Fruit fly (Drosophila melanogaster): ENCODE measurements around the gene sd.

Gene sd

DNA sequence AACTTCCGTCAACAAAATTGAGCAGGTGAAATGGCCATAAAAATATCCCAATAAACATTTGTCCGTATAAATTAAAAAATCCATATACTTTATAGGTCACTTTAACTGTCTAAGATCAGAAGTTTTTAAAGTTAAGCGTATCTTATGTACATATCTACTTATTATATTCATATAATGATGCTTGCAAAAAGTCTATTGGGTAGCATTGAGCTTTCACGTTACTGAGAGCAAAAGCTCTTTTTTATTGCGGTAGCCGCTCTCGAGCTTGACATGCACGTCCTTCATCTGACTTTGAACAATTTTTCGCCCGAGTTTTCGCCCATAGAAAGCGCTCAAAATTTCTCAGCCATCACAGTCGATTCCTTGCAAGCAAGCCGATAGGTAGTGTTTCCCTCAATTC, 63.7 kb downstream of the sd start, which contains the start of gene Gapdh2 (continued):
- TF ChIP-seq stwl (tag; optimal IDR thresholded peaks at IDR 0.05) (no peak), CG32532 (GFP tag; IDR thresholded peaks at IDR 0.05) (peak; percentile 100), CG11093 (GFP tag; IDR thresholded peaks at IDR 0.05) (peak; percentile 96), E2f1 (GFP tag; IDR thresholded peaks at IDR 0.05) (peak; percentile 99), abd-A (tag; optimal IDR thresholded peaks at IDR 0.05) (peak; percentile 100), CG14710 (tag; optimal IDR thresholded peaks at IDR 0.05) (peak; percentile 97), toy (GFP tag; IDR thresholded peaks at IDR 0.05) (peak; percentile 99), CG2202 (tag; optimal IDR thresholded peaks at IDR 0.05) (peak; percentile 97), CG3995 (GFP tag; optimal IDR thresholded peaks at IDR 0.05) (peak; percentile 87), ash1 (GFP tag; optimal IDR thresholded peaks at IDR 0.05) (peak; percentile 98), luna (GFP tag; optimal IDR thresholded peaks at IDR 0.05) (peak; percentile 94), Doc3 (GFP tag; IDR thresholded peaks at IDR 0.05; ENCODE audit: partially characterized antibody) (no peak), so (GFP tag; IDR thresholded peaks at IDR 0.05) (peak; percentile 100), peb (GFP tag; IDR thresholded peaks at IDR 0.05) (peak; percentile 95), al (GFP tag; IDR thresholded peaks at IDR 0.05) (peak; percentile 98), Ets65A (GFP tag) (peak; percentile 96), CG8359 (GFP tag; optimal IDR thresholded peaks at IDR 0.05; ENCODE audit: borderline replicate concordance) (peak; percentile 93), CG6854 (GFP tag; optimal IDR thresholded peaks at IDR 0.05) (peak; percentile 100), ftz-f1 (GFP tag; optimal IDR thresholded peaks at IDR 0.05) (peak; percentile 86), pb (GFP tag; optimal IDR thresholded peaks at IDR 0.05) (peak; percentile 89), Hsf (GFP tag; optimal IDR thresholded peaks at IDR 0.05) (peak; percentile 98), HmgD (GFP tag; optimal IDR thresholded peaks at IDR 0.05) (peak; percentile 68), ab (GFP tag; optimal IDR thresholded peaks at IDR 0.05) (peak; percentile 88), CG5180 (GFP tag; optimal IDR thresholded peaks at IDR 0.05) (peak; percentile 95), tup (GFP tag; optimal IDR thresholded peaks at IDR 0.05) (peak; percentile 97), Hr78 (GFP tag; optimal IDR thresholded peaks at IDR 0.05) (peak in 1 of 2 experiments; percentile 97), h (optimal IDR thresholded peaks at IDR 0.05) (no peak), BtbVII (GFP tag; optimal IDR thresholded peaks at IDR 0.05) (peak; percentile 100), Bteb2 (GFP tag; optimal IDR thresholded peaks at IDR 0.05) (peak; percentile 99), Eip74EF (GFP tag; optimal IDR thresholded peaks at IDR 0.05) (peak in 1 of 2 experiments; percentile 100), CG12236 (GFP tag; optimal IDR thresholded peaks at IDR 0.05) (peak; percentile 94), seq (GFP tag; IDR thresholded peaks at IDR 0.05) (peak; percentile 99), bbx (GFP tag; IDR thresholded peaks at IDR 0.05; ENCODE audit: partially characterized antibody) (no peak; the same call in 1 of the 2 replicates), Atf6 (GFP tag; IDR thresholded peaks at IDR 0.05) (peak; percentile 100), CG6654 (GFP tag; optimal IDR thresholded peaks at IDR 0.05) (peak; percentile 91), zf30C (GFP tag; optimal IDR thresholded peaks at IDR 0.05) (peak; percentile 79), Antp (GFP tag; optimal IDR thresholded peaks at IDR 0.05) (peak; percentile 89), trh (GFP tag; optimal IDR thresholded peaks at IDR 0.05) (peak; percentile 96), CG14667 (GFP tag; IDR thresholded peaks at IDR 0.05) (peak; percentile 97), CG4854 (GFP tag; optimal IDR thresholded peaks at IDR 0.05) (peak; percentile 98), NFAT (GFP tag; IDR thresholded peaks at IDR 0.05) (peak; percentile 98), CG9437 (GFP tag; optimal IDR thresholded peaks at IDR 0.05) (peak; percentile 96), Atf3 (GFP tag; optimal IDR thresholded peaks at IDR 0.05) (peak; percentile 91), Max (GFP tag; optimal IDR thresholded peaks at IDR 0.05) (peak; percentile 99), ac (GFP tag; optimal IDR thresholded peaks at IDR 0.05) (peak; percentile 87), bab2 (GFP tag; optimal IDR thresholded peaks at IDR 0.05) (peak; percentile 98), Kr (GFP tag; optimal IDR thresholded peaks at IDR 0.05) (no peak), Dbx (GFP tag; IDR thresholded peaks at IDR 0.05) (peak; percentile 99), CHES-1-like (GFP tag; optimal IDR thresholded peaks at IDR 0.05) (peak; percentile 97), yki (optimal IDR thresholded peaks at IDR 0.05) (no peak), vnd (GFP tag; IDR thresholded peaks at IDR 0.05; ENCODE audit: partially characterized antibody) (no peak), CTCF (GFP tag; optimal IDR thresholded peaks at IDR 0.05) (peak; percentile 81), br (optimal IDR thresholded peaks at IDR 0.05) (no peak)
